Worm (Caenorhabditis elegans) whole organism, early embryonic: ENCODE results near the gene C07A12.7.

ENCODE experiments used
- B0310.2 ChIP-seq: sonication (generic microtip); optimal IDR thresholded peaks from 2 replicates; lab custom pipeline; 2016; ENCODE audit warnings: mild to moderate bottlenecking, missing genetic modification characterization, missing compliant biosample characterization
- aly-1 ChIP-seq: sonication (generic microtip); optimal IDR thresholded peaks from 2 replicates; lab custom pipeline; 2016; ENCODE audit warnings: missing genetic modification characterization, missing compliant biosample characterization
- ama-1 ChIP-seq: fragments of 150-350 bp; optimal IDR thresholded peaks from 2 replicates; lab custom pipeline; 2014
- ceh-13 ChIP-seq: fragments of 200-800 bp; sonication (Bioruptor generic); optimal IDR thresholded peaks from 2 replicates; lab custom pipeline; 2018; ENCODE audit warnings: mild to moderate bottlenecking, missing genetic modification characterization, missing compliant biosample characterization
- hmbx-1 ChIP-seq: sonication (generic microtip); optimal IDR thresholded peaks from 2 replicates; lab custom pipeline; 2016; ENCODE audit warnings: mild to moderate bottlenecking, missing genetic modification characterization, missing compliant biosample characterization
- hmg-4 ChIP-seq: fragments of 200-800 bp; sonication (Bioruptor generic); optimal IDR thresholded peaks from 2 replicates; lab custom pipeline; 2018; ENCODE audit warnings: mild to moderate bottlenecking, missing genetic modification characterization, missing compliant biosample characterization
- hnd-1 ChIP-seq: sonication (generic microtip); optimal IDR thresholded peaks from 2 replicates; lab custom pipeline; 2016; ENCODE audit warnings: missing genetic modification characterization, missing compliant biosample characterization
- pes-1 ChIP-seq: fragments of 200-800 bp; sonication (Bioruptor generic); IDR thresholded peaks from 2 replicates; pipeline ENCODE4 v1.3.6; 2022; ENCODE audit warnings: missing genetic modification reagents, missing genetic modification characterization, missing compliant biosample characterization
- scrt-1 ChIP-seq: fragments of 200-800 bp; sonication (Bioruptor generic); IDR thresholded peaks from 2 replicates; pipeline ENCODE4 v1.3.6; 2022; ENCODE audit warnings: missing genetic modification characterization, missing compliant biosample characterization
- sea-1 ChIP-seq: fragments of 200-800 bp; sonication (Bioruptor generic); conservative IDR thresholded peaks from 2 replicates; pipeline ENCODE4 v1.3.6; 2022; ENCODE audit warnings: missing genetic modification characterization, missing compliant biosample characterization
- tra-4 ChIP-seq: sonication (generic microtip); optimal IDR thresholded peaks from 2 replicates; lab custom pipeline; 2017; ENCODE audit warnings: missing genetic modification characterization, missing compliant biosample characterization

DNA sequence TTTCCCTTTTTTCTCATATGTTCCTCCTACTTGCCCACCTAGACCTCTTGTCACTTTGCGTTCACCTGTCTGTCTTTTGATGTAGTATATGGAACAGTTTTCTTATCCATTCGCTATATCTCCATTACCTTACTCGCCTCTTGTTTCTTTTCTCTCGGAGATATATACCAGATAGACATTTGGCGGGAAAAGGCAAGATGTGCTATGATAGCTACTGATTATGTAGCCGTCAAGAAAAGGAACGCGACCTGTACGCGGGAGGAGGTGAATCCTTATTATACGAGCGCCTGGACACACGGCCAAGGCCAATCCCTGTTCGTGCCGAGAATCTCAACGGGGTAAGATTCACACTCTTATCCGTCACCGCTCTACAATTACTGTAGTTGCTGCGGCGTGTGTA is 31.1 kb upstream of the C07A12.7 start:
- no peak for TF ChIP-seq ama-1 (lab: Kevin White, UChicago)
- no peak for TF ChIP-seq hnd-1 (tag; lab: Kevin White, UChicago)
- no peak for TF ChIP-seq ceh-13 (GFP tag; lab: Kevin White, UChicago)
- no peak for TF ChIP-seq tra-4
- TF ChIP-seq B0310.2 = no peak
- no peak for TF ChIP-seq aly-1 (tag; lab: Kevin White, UChicago)
- no peak for TF ChIP-seq scrt-1
- TF ChIP-seq hmg-4 (GFP tag; lab: Kevin White, UChicago) = no peak
- TF ChIP-seq hmbx-1 = no peak
- no peak for TF ChIP-seq pes-1 (GFP tag; lab: Robert Waterston, UW)
- no peak for TF ChIP-seq sea-1 (GFP tag; lab: Robert Waterston, UW)
